Worm (Caenorhabditis elegans): Measurements from ENCODE around the gene nhr-125.

The nhr-125 gene

DNA sequence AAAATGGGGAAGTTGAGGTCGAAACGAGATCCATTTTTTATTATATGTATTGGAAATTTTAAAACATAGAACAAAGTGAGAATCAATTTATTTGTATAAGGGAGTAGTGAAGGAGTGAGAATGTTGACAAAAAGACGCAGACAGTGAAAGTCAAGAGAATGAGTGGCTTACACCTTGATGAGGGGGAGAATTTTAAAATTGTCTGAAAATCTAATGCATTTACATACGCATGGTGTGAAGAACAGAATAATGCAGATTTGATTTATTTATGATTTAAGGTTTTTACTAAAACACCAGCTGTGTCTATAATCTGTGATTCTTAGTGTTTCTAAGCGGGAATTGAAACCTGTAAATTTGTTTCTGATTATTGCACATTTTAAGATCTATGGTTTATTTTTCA is at the start of gene nhr-125:
nhr-125 (minus strand) TSS at position 101 of the 400 bp plus-strand sequence.
- TF ChIP-seq elt-3 (tag; optimal IDR thresholded peaks at IDR 0.05) (no peak), pha-4 (tag; optimal IDR thresholded peaks at IDR 0.05) (peak; percentile 56)

ce11 chrV:4374625-4375024 is 49.3 kb upstream of the nhr-125 start, which contains the start of gene neg-1:
Gene neg-1 (minus strand): TSS chrV:4374874.
- TF ChIP-seq nhr-11 (tag; optimal IDR thresholded peaks at IDR 0.05) = no peak
- TF ChIP-seq eor-1 (tag; optimal IDR thresholded peaks at IDR 0.05) = no peak
- TF ChIP-seq ceh-16 (tag; optimal IDR thresholded peaks at IDR 0.05) = no peak
- TF ChIP-seq lin-15B (tag; optimal IDR thresholded peaks at IDR 0.05) = no peak
- TF ChIP-seq lin-39 (tag; optimal IDR thresholded peaks at IDR 0.05) = no peak
- TF ChIP-seq nhr-76 (tag; optimal IDR thresholded peaks at IDR 0.05) = no peak
- TF ChIP-seq fkh-2 (tag; optimal IDR thresholded peaks at IDR 0.05) = no peak
- no peak for TF ChIP-seq nhr-25 (tag; optimal IDR thresholded peaks at IDR 0.05)
- TF ChIP-seq fkh-10 (GFP tag; optimal IDR thresholded peaks at IDR 0.05) = no peak

ce11 chrV:4373656-4374055 is 48.3 kb upstream of the nhr-125 start:
- no peak for TF ChIP-seq nhr-43 (tag; optimal IDR thresholded peaks at IDR 0.05; ENCODE audit: poor library complexity, severe bottlenecking)

- TF ChIP-seq ceh-16 (tag; optimal IDR thresholded peaks at IDR 0.05) (no peak), sea-2 (GFP tag; optimal IDR thresholded peaks at IDR 0.05) (no peak), unc-62 (GFP tag; optimal IDR thresholded peaks at IDR 0.05) (no peak), ceh-28 (tag; optimal IDR thresholded peaks at IDR 0.05) (no peak), elt-2 (tag; optimal IDR thresholded peaks at IDR 0.05) (no peak), lin-39 (tag; optimal IDR thresholded peaks at IDR 0.05) (no peak), unc-39 (tag; optimal IDR thresholded peaks at IDR 0.05) (no peak), ama-1 (optimal IDR thresholded peaks at IDR 0.05) (no peak), R02D3.7 (tag; optimal IDR thresholded peaks at IDR 0.05) (no peak), jun-1 (tag; optimal IDR thresholded peaks at IDR 0.05) (no peak), fkh-10 (GFP tag; optimal IDR thresholded peaks at IDR 0.05) (no peak), pqm-1 (tag; optimal IDR thresholded peaks at IDR 0.05) (no peak), nhr-43 (tag; optimal IDR thresholded peaks at IDR 0.05; ENCODE audit: poor library complexity, severe bottlenecking) (no peak), nhr-12 (tag; optimal IDR thresholded peaks at IDR 0.05) (no peak), nhr-23 (tag; optimal IDR thresholded peaks at IDR 0.05) (no peak), lin-15B (tag; optimal IDR thresholded peaks at IDR 0.05) (no peak)
Measured at ce11 chrV:4372986-4373385, 47.7 kb upstream of the nhr-125 start.

ce11 chrV:4371309-4371933 is 46.1 kb upstream of the nhr-125 start, which contains the start of the genes gmpr-1 and fipp-1:
Gene gmpr-1 (minus strand): TSS chrV:4371383.
Gene fipp-1 (plus strand): TSS chrV:4371807.
- TF ChIP-seq lin-15B (tag; optimal IDR thresholded peaks at IDR 0.05) = peak; percentile 61
- TF ChIP-seq hmg-11 (tag; optimal IDR thresholded peaks at IDR 0.05) = peak; percentile 62
- no peak for TF ChIP-seq snpc-4 (tag; optimal IDR thresholded peaks at IDR 0.05)
- TF ChIP-seq tbx-2 (tag; optimal IDR thresholded peaks at IDR 0.05) = no peak
- no peak for TF ChIP-seq nhr-67 (tag; optimal IDR thresholded peaks at IDR 0.05)
- peak; percentile 64 for TF ChIP-seq nfya-1 (tag; optimal IDR thresholded peaks at IDR 0.05; ENCODE audit: insufficient read depth)
- no peak for TF ChIP-seq fos-1 (tag; optimal IDR thresholded peaks at IDR 0.05)
- no peak for TF ChIP-seq ZK546.5 (tag; optimal IDR thresholded peaks at IDR 0.05)
- TF ChIP-seq nhr-23 (tag; optimal IDR thresholded peaks at IDR 0.05) = peak; percentile 69
- TF ChIP-seq R02D3.7 (tag; optimal IDR thresholded peaks at IDR 0.05) = no peak
- no peak for TF ChIP-seq nhr-76 (tag; optimal IDR thresholded peaks at IDR 0.05)
- no peak for TF ChIP-seq pqm-1 (tag; optimal IDR thresholded peaks at IDR 0.05)
- TF ChIP-seq ceh-9 (tag; optimal IDR thresholded peaks at IDR 0.05) = no peak
- TF ChIP-seq elt-2 (tag; optimal IDR thresholded peaks at IDR 0.05) = peak; percentile 74
- peak; percentile 16 for TF ChIP-seq lin-39 (tag; optimal IDR thresholded peaks at IDR 0.05)
- TF ChIP-seq lsy-12 (tag; optimal IDR thresholded peaks at IDR 0.05) = no peak
- TF ChIP-seq mml-1 (tag; optimal IDR thresholded peaks at IDR 0.05) = no peak
- no peak for TF ChIP-seq eor-1 (tag; optimal IDR thresholded peaks at IDR 0.05)
- peak; percentile 24 for TF ChIP-seq jun-1 (tag; optimal IDR thresholded peaks at IDR 0.05)
- no peak for TF ChIP-seq ztf-11 (tag; optimal IDR thresholded peaks at IDR 0.05)
- TF ChIP-seq pha-4 (tag; optimal IDR thresholded peaks at IDR 0.05) = peak; percentile 48
- TF ChIP-seq zag-1 (tag; optimal IDR thresholded peaks at IDR 0.05) = no peak
